Fruit fly (Drosophila melanogaster): ENCODE measurements around the gene Asciz.
A peak's percentile ranks its signal among the peaks of the same experiment; 100 is the strongest.

DNA sequence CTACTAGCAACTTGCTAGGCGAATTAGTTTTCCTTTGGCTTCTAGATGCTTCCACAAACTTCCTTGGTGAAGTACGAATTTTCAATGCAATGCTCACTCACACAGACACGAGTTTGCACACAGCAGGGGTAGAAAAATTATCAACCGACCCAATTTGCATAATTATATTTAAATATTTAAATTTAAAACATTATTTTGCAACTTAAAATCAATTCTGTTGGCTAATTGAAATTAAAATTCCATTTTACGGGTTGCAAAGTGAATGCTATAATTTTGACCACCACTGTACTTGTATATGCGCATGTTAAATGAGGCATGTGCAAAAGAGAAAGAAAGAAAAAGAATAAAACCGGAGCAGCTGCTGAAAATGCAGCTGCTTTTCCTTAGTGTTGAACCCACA lies 28.0 kb upstream of the Asciz start:
- TF ChIP-seq Hr96 (GFP tag; optimal IDR thresholded peaks at IDR 0.05) = peak; percentile 35
- TF ChIP-seq CG33017 (tag; optimal IDR thresholded peaks at IDR 0.05) = peak; percentile 95
- TF ChIP-seq CG7101 (tag; optimal IDR thresholded peaks at IDR 0.05) = peak; percentile 94
- peak; percentile 87 for TF ChIP-seq bab1 (GFP tag; optimal IDR thresholded peaks at IDR 0.05)
